Fruit fly (Drosophila melanogaster): ENCODE measurements around the gene PNUTS.

PNUTS gene

DNA sequence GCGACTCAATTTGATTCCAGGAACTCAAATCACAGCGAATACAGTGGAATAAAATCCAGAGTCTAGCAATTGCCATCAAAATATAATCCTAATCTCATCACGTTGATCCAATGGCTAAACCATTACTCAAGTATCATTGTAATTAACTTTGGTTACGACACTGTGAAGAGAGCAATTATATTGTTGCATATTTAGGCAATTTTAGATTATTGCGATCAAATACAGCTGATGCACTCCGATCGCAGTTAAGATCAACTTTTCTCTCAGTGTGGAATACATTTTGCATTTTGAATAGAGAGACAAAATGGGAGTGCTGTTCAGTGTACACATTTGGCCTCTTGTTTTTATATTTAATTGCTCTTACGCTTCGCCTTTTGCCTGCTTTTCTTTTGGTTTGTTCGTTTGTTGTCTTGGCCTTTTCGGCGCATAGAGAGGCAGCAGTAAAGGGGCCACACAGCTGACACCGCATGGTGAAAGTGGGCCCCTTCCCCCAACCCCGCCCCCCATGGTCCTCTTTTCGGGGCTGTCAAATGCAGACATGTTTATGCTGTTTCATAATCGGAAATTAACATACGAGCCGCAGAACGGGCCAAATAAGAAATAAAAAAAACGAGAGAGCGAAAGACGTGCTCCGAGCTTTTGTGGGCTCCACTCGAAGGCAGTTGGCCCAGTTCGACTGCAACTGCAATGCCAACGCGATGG, 23.9 kb upstream of the PNUTS start (continued):
- TF ChIP-seq odd (GFP tag; optimal IDR thresholded peaks at IDR 0.05), result peak; percentile 29
- TF ChIP-seq Doc2 (GFP tag; IDR thresholded peaks at IDR 0.05), result no peak
- TF ChIP-seq Myb (GFP tag; optimal IDR thresholded peaks at IDR 0.05), result peak; percentile 22
- no peak for TF ChIP-seq fru (optimal IDR thresholded peaks at IDR 0.05)
- TF ChIP-seq CG10959 (GFP tag; IDR thresholded peaks at IDR 0.05), result no peak
- TF ChIP-seq B-H2 (GFP tag; optimal IDR thresholded peaks at IDR 0.05), result no peak
- no peak for TF ChIP-seq C15 (GFP tag; IDR thresholded peaks at IDR 0.05)
- TF ChIP-seq Hr51 (GFP tag; optimal IDR thresholded peaks at IDR 0.05), result peak; percentile 28 to 80
- TF ChIP-seq CG10654 (GFP tag; optimal IDR thresholded peaks at IDR 0.05), result peak; percentile 20
- peak; percentile 80 for TF ChIP-seq gem (tag; optimal IDR thresholded peaks at IDR 0.05)
- TF ChIP-seq CG14050 (GFP tag; IDR thresholded peaks at IDR 0.05), result no peak
- peak; percentile 84 for TF ChIP-seq Oli (tag; optimal IDR thresholded peaks at IDR 0.05)
- TF ChIP-seq CG17186 (GFP tag; optimal IDR thresholded peaks at IDR 0.05), result peak; percentile 25
- TF ChIP-seq CG6765 (GFP tag; optimal IDR thresholded peaks at IDR 0.05), result no peak
- no peak for TF ChIP-seq danr (GFP tag; IDR thresholded peaks at IDR 0.05)
- peak; percentile 39; the same call in 1 of the 2 replicates for TF ChIP-seq CG14667 (GFP tag; IDR thresholded peaks at IDR 0.05)
- peak; percentile 25 for TF ChIP-seq CG3163 (GFP tag; optimal IDR thresholded peaks at IDR 0.05)
- no peak for TF ChIP-seq HLHmδ (GFP tag; optimal IDR thresholded peaks at IDR 0.05)
- no peak for TF ChIP-seq CG11085 (GFP tag; IDR thresholded peaks at IDR 0.05)
- no peak for TF ChIP-seq HmgZ (tag; optimal IDR thresholded peaks at IDR 0.05)
- TF ChIP-seq CG14014 (GFP tag; IDR thresholded peaks at IDR 0.05), result peak; percentile 32; the same call in 1 of the 2 replicates
- peak; percentile 38 for TF ChIP-seq CG18476 (GFP tag; optimal IDR thresholded peaks at IDR 0.05)
- no peak for TF ChIP-seq CG7271 (tag; optimal IDR thresholded peaks at IDR 0.05)
- TF ChIP-seq CG2199 (GFP tag; IDR thresholded peaks at IDR 0.05), result no peak
- TF ChIP-seq rib (GFP tag; IDR thresholded peaks at IDR 0.05), result no peak
- TF ChIP-seq CG8089 (GFP tag; optimal IDR thresholded peaks at IDR 0.05), result peak; percentile 52
- TF ChIP-seq CG3995 (GFP tag; optimal IDR thresholded peaks at IDR 0.05), result no peak
- TF ChIP-seq CG18262 (tag; optimal IDR thresholded peaks at IDR 0.05), result peak; percentile 76
- TF ChIP-seq grn (GFP tag; optimal IDR thresholded peaks at IDR 0.05), result no peak
- peak; percentile 43 for TF ChIP-seq nerfin-1 (tag; optimal IDR thresholded peaks at IDR 0.05)
- 0 out of 3 replicates have a peak, but pooled peaks have one; percentile 5 for TF ChIP-seq zfh1 (GFP tag; IDR thresholded peaks at IDR 0.05)
- TF ChIP-seq CG11398 (GFP tag; optimal IDR thresholded peaks at IDR 0.05), result peak; percentile 72
- peak; percentile 71 for TF ChIP-seq CG2678 (tag; optimal IDR thresholded peaks at IDR 0.05)
- TF ChIP-seq CG15479 (GFP tag; optimal IDR thresholded peaks at IDR 0.05), result no peak
- TF ChIP-seq gcm2 (GFP tag; optimal IDR thresholded peaks at IDR 0.05), result peak; percentile 0
- no peak for TF ChIP-seq chinmo (GFP tag; IDR thresholded peaks at IDR 0.05; ENCODE audit: partially characterized antibody)
- TF ChIP-seq da (GFP tag; optimal IDR thresholded peaks at IDR 0.05), result no peak
- TF ChIP-seq CG12236 (GFP tag; optimal IDR thresholded peaks at IDR 0.05), result peak; percentile 28
- TF ChIP-seq E2f1 (GFP tag; IDR thresholded peaks at IDR 0.05), result 0 out of 2 replicates have a peak, but pooled peaks have one; percentile 23
- peak; percentile 12 for TF ChIP-seq Jarid2 (GFP tag; optimal IDR thresholded peaks at IDR 0.05)
- TF ChIP-seq CG13624 (GFP tag; optimal IDR thresholded peaks at IDR 0.05), result peak; percentile 38
- TF ChIP-seq crc (GFP tag; optimal IDR thresholded peaks at IDR 0.05), result peak; percentile 27
- TF ChIP-seq ttk (GFP tag; IDR thresholded peaks at IDR 0.05), result peak; percentile 39
- TF ChIP-seq Deaf1 (tag; optimal IDR thresholded peaks at IDR 0.05), result peak; percentile 27
- no peak for TF ChIP-seq yki (optimal IDR thresholded peaks at IDR 0.05)
- TF ChIP-seq Hr78 (GFP tag; optimal IDR thresholded peaks at IDR 0.05), result peak in 1 of 2 experiments; percentile 69
- no peak for TF ChIP-seq eve (GFP tag; optimal IDR thresholded peaks at IDR 0.05)
- TF ChIP-seq Atf-2 (GFP tag; optimal IDR thresholded peaks at IDR 0.05), result peak; percentile 42
- TF ChIP-seq CG14860 (GFP tag; IDR thresholded peaks at IDR 0.05; ENCODE audit: partially characterized antibody), result no peak
- TF ChIP-seq CG7928 (GFP tag; optimal IDR thresholded peaks at IDR 0.05), result no peak

All from whole organism, embryonic.